Fruit fly (Drosophila melanogaster): ENCODE data around the gene CG3335.

Gene CG3335

DNA sequence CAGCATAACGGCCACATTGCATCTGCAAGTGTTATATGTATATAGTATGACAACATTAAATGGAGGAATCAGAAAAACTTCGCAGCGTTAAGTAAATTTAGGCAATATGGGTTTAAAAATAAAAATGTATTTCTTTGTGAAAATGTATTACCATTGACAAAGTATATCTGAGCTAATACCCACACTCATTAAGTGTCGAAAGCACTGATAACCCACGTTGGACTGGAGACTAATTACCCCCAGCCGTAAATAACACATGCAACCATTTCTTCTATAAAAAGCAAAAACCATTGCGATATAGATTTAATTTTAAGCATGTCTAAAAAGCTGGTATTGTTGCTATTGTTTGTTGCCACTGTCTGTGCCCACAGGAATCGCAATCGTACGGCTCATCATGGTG is 13.8 kb downstream of the CG3335 start, which contains the start of gene CG8329:
TSS of gene CG8329 (plus strand) at position 301 of the 400 bp plus-strand sequence.
- no peak for TF ChIP-seq CG8159 (tag; optimal IDR thresholded peaks at IDR 0.05)
- no peak for TF ChIP-seq Pif1A (GFP tag; optimal IDR thresholded peaks at IDR 0.05)
- no peak for TF ChIP-seq CG8301 (tag; optimal IDR thresholded peaks at IDR 0.05)
- TF ChIP-seq CG4496 (GFP tag; IDR thresholded peaks at IDR 0.05): no peak

dm6 chr3L:9638971-9639370 is 14.9 kb downstream of the CG3335 start, which contains the start of gene CG18179:
CG18179 (plus strand) TSS chr3L:9639271.
- no peak for TF ChIP-seq CG8301 (tag; optimal IDR thresholded peaks at IDR 0.05)
- TF ChIP-seq CG4496 (GFP tag; IDR thresholded peaks at IDR 0.05): no peak
- TF ChIP-seq Pif1B (GFP tag; optimal IDR thresholded peaks at IDR 0.05): no peak
- no peak for TF ChIP-seq Snoo (tag; optimal IDR thresholded peaks at IDR 0.05)
- TF ChIP-seq CG15710 (tag; optimal IDR thresholded peaks at IDR 0.05): no peak
- no peak for TF ChIP-seq fd96Ca (GFP tag; IDR thresholded peaks at IDR 0.05)
- TF ChIP-seq CG12605 (GFP tag; IDR thresholded peaks at IDR 0.05): no peak
- TF ChIP-seq CG9948 (tag; optimal IDR thresholded peaks at IDR 0.05): no peak
- no peak for TF ChIP-seq CG8159 (tag; optimal IDR thresholded peaks at IDR 0.05)
- no peak for TF ChIP-seq rn (GFP tag; IDR thresholded peaks at IDR 0.05)
- TF ChIP-seq Ets98B (GFP tag; IDR thresholded peaks at IDR 0.05): no peak
- TF ChIP-seq CG10348 (GFP tag; IDR thresholded peaks at IDR 0.05): no peak
- no peak for TF ChIP-seq EcR (GFP tag; optimal IDR thresholded peaks at IDR 0.05)
- TF ChIP-seq CG14655 (GFP tag; optimal IDR thresholded peaks at IDR 0.05): no peak
- TF ChIP-seq CG34367 (tag; optimal IDR thresholded peaks at IDR 0.05): no peak
- no peak for TF ChIP-seq CG13204 (GFP tag; optimal IDR thresholded peaks at IDR 0.05)
- TF ChIP-seq CG17806 (tag; optimal IDR thresholded peaks at IDR 0.05): no peak

- TF ChIP-seq EcR (GFP tag; optimal IDR thresholded peaks at IDR 0.05): no peak
- no peak for TF ChIP-seq Pif1B (GFP tag; optimal IDR thresholded peaks at IDR 0.05)
- no peak for TF ChIP-seq Pif1A (GFP tag; optimal IDR thresholded peaks at IDR 0.05)
These were observed 16.7 kb downstream of the CG3335 start, which contains the start of gene CG18180 for dm6 chr3L:9640713-9641112. CG18180 (plus strand) TSS chr3L:9641013.

dm6 chr3L:9643762-9644161 is 19.7 kb downstream of the CG3335 start, which contains the start of gene CNMaR:
CNMaR (plus strand) TSS chr3L:9644109.
- TF ChIP-seq CG12605 (GFP tag; IDR thresholded peaks at IDR 0.05) (peak; percentile 94), EcR (GFP tag; optimal IDR thresholded peaks at IDR 0.05) (no peak), CG34367 (tag; optimal IDR thresholded peaks at IDR 0.05) (no peak), Pif1A (GFP tag; optimal IDR thresholded peaks at IDR 0.05) (no peak), D1 (tag; optimal IDR thresholded peaks at IDR 0.05) (no peak)

dm6 chr3L:9671372-9671771 is 47.3 kb downstream of the CG3335 start:
- no peak for TF ChIP-seq CG34367 (tag; optimal IDR thresholded peaks at IDR 0.05)
- peak; percentile 10 for TF ChIP-seq CG13204 (GFP tag; optimal IDR thresholded peaks at IDR 0.05)

DNA sequence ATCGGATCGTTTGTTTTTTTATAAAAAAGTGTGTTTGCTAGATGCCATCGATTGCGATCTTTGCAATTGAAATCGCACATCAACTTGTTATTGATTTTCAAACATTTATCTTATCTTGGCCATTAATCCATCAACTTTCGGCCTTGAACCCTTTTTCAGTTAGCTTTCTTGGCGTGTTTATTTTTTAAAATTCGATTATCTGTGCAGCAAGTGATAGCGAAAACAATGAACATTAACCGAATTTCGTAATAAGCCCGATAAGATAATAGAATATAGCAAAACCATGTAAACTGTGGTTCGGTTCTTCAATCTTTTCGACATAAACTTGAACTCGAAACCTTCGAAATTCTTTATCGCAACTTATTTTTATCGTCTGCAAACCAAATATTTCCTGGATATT is 50.3 kb downstream of the CG3335 start:
- TF ChIP-seq CG34367 (tag; optimal IDR thresholded peaks at IDR 0.05): no peak
- TF ChIP-seq D1 (tag; optimal IDR thresholded peaks at IDR 0.05): no peak
- TF ChIP-seq CG8301 (tag; optimal IDR thresholded peaks at IDR 0.05): no peak
- TF ChIP-seq CG13204 (GFP tag; optimal IDR thresholded peaks at IDR 0.05): no peak
- no peak for TF ChIP-seq fd96Ca (GFP tag; IDR thresholded peaks at IDR 0.05)
- TF ChIP-seq CG14655 (GFP tag; optimal IDR thresholded peaks at IDR 0.05): no peak
- TF ChIP-seq CG8159 (tag; optimal IDR thresholded peaks at IDR 0.05): no peak
- no peak for TF ChIP-seq Snoo (tag; optimal IDR thresholded peaks at IDR 0.05)
- TF ChIP-seq CG4496 (GFP tag; IDR thresholded peaks at IDR 0.05): no peak
- no peak for TF ChIP-seq CG9948 (tag; optimal IDR thresholded peaks at IDR 0.05)

DNA sequence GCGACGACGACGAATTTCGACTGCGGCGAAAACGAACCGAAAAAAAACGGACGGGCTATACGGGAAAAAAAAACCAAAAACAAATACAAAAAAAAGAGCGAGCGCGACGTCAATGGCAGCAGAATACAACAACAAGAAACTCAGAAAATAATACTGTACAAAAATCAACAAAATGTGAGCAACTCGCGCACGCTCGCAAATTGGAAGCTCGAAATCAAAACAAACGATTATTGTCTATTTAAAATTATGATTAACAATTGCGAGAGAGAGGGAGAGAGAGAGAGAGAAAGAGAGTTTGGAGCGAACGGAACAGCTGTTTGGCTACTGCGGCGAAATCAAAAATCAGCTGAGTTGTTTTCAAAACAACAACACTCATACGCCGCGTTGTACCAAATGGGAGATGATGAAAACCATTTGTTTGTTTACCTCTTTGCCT is 51.5 kb downstream of the CG3335 start:
- TF ChIP-seq CG14655 (GFP tag; optimal IDR thresholded peaks at IDR 0.05) (peak; percentile 55), CG17806 (tag; optimal IDR thresholded peaks at IDR 0.05) (no peak), rn (GFP tag; IDR thresholded peaks at IDR 0.05) (0 out of 2 replicates have a peak, but pooled peaks have one; percentile 14), CG32121 (GFP tag; IDR thresholded peaks at IDR 0.05) (peak; percentile 73), CG15710 (tag; optimal IDR thresholded peaks at IDR 0.05) (no peak), Pif1B (GFP tag; optimal IDR thresholded peaks at IDR 0.05) (peak; percentile 17), Snoo (tag; optimal IDR thresholded peaks at IDR 0.05) (peak; percentile 84), Pif1A (GFP tag; optimal IDR thresholded peaks at IDR 0.05) (peak; percentile 66), CG12605 (GFP tag; IDR thresholded peaks at IDR 0.05) (peak; percentile 91), CG4496 (GFP tag; IDR thresholded peaks at IDR 0.05) (peak; percentile 88), Ets98B (GFP tag; IDR thresholded peaks at IDR 0.05) (peak; percentile 79)
